Fruit fly (Drosophila melanogaster): ENCODE data around the gene CG43125.
A peak's percentile ranks its signal among the peaks of the same experiment; 100 is the strongest.

Gene CG43125

dm6 chr3R:28236158-28236557 is 27.3 kb downstream of the CG43125 start (continued):
- peak; percentile 29 for TF ChIP-seq Eip75B (GFP tag; optimal IDR thresholded peaks at IDR 0.05)
- peak; percentile 3 for TF ChIP-seq achi (GFP tag; optimal IDR thresholded peaks at IDR 0.05)
- TF ChIP-seq Hr39 (GFP tag; optimal IDR thresholded peaks at IDR 0.05) = peak; percentile 13
- TF ChIP-seq Ets21C (GFP tag; optimal IDR thresholded peaks at IDR 0.05) = no peak
- no peak for TF ChIP-seq dsx (GFP tag; optimal IDR thresholded peaks at IDR 0.05; ENCODE audit: poor library complexity, severe bottlenecking)
- TF ChIP-seq CG32006 (GFP tag; optimal IDR thresholded peaks at IDR 0.05) = peak; percentile 29

Data from whole organism, prepupa.